Worm (Caenorhabditis elegans): ENCODE data around the gene F29B9.12.

- TF ChIP-seq mep-1 (tag; optimal IDR thresholded peaks at IDR 0.05) = peak; percentile 78
- peak; percentile 65 for TF ChIP-seq ces-1 (GFP tag; optimal IDR thresholded peaks at IDR 0.05)
These were observed 18.7 kb upstream of the F29B9.12 start, which contains the start of gene ubc-9 for ce11 chrIV:4650624-4651094.
